Worm (Caenorhabditis elegans) whole organism, L3 larva: ENCODE results near the gene inx-5.

Experiments used
- ceh-16 ChIP-seq: sonication (generic microtip); optimal IDR thresholded peaks from 2 replicates; lab custom pipeline; 2017; ENCODE audit warnings: missing biosample characterization, missing genetic modification characterization
- daf-12 ChIP-seq: fragments of 150-350 bp; optimal IDR thresholded peaks from 2 replicates; lab custom pipeline; 2014; ENCODE audit warnings: missing biosample characterization, missing genetic modification reagents, missing genetic modification characterization
- egl-27 ChIP-seq: sonication (generic microtip); optimal IDR thresholded peaks from 4 replicates; lab custom pipeline; 2017; ENCODE audit warnings: missing biosample characterization, missing genetic modification reagents, missing genetic modification characterization
- elt-2 ChIP-seq: sonication (generic microtip); optimal IDR thresholded peaks from 2 replicates; lab custom pipeline; 2016; ENCODE audit warnings: missing genetic modification reagents, mild to moderate bottlenecking, missing genetic modification characterization, missing compliant biosample characterization
- fkh-10 ChIP-seq: sonication (generic microtip); optimal IDR thresholded peaks from 2 replicates; lab custom pipeline; 2017; ENCODE audit warnings: missing biosample characterization, missing genetic modification reagents, missing genetic modification characterization
- lin-39 ChIP-seq: fragments of 150-350 bp; optimal IDR thresholded peaks from 2 replicates; lab custom pipeline; 2018; ENCODE audit warnings: missing biosample characterization, missing genetic modification reagents, missing genetic modification characterization
- nhr-11 ChIP-seq: fragments of 150-350 bp; optimal IDR thresholded peaks from 2 replicates; lab custom pipeline; 2014; ENCODE audit warnings: missing biosample characterization, missing genetic modification characterization
- pha-4 ChIP-seq: fragments of 150-350 bp; optimal IDR thresholded peaks from 2 replicates; lab custom pipeline; 2014; ENCODE audit warnings: missing biosample characterization, missing genetic modification reagents, missing genetic modification characterization
- pqm-1 ChIP-seq: fragments of 150-350 bp; optimal IDR thresholded peaks from 2 replicates; lab custom pipeline; 2017; ENCODE audit warnings: missing biosample characterization, missing genetic modification characterization, inconsistent platforms
- sea-2 ChIP-seq: fragments of 150-350 bp; sonication (generic microtip); optimal IDR thresholded peaks from 4 replicates; lab custom pipeline; 2014; ENCODE audit warnings: missing biosample characterization, missing genetic modification reagents, missing genetic modification characterization
- skn-1 ChIP-seq: fragments of 150-350 bp; optimal IDR thresholded peaks from 2 replicates; lab custom pipeline; 2014; ENCODE audit warnings: missing biosample characterization, missing genetic modification characterization
- unc-62 ChIP-seq: fragments of 150-350 bp; sonication (generic microtip); optimal IDR thresholded peaks from 4 replicates; lab custom pipeline; 2014; ENCODE audit warnings: missing biosample characterization, missing genetic modification reagents, missing genetic modification characterization
- ztf-4 ChIP-seq: fragments of 150-350 bp; optimal IDR thresholded peaks from 2 replicates; lab custom pipeline; 2014; ENCODE audit warnings: missing biosample characterization, missing genetic modification characterization

- no peak for TF ChIP-seq ceh-16
- no peak for TF ChIP-seq fkh-10 (GFP tag; lab: Kevin White, UChicago)
- TF ChIP-seq sea-2 (GFP tag; lab: Kevin White, UChicago), result no peak
- no peak for TF ChIP-seq egl-27 (tag; lab: Kevin White, UChicago)
- TF ChIP-seq skn-1 (tag; lab: Kevin White, UChicago), result no peak
- no peak for TF ChIP-seq daf-12
- TF ChIP-seq lin-39 (tag; lab: Kevin White, UChicago), result no peak
- TF ChIP-seq pqm-1, result no peak
- TF ChIP-seq elt-2 (tag; lab: Kevin White, UChicago), result no peak
- TF ChIP-seq pha-4 (tag; lab: Kevin White, UChicago), result no peak
- TF ChIP-seq unc-62 (GFP tag; lab: Kevin White, UChicago), result no peak
- no peak for TF ChIP-seq nhr-11 (tag; lab: Kevin White, UChicago)
- TF ChIP-seq ztf-4 (tag; lab: Kevin White, UChicago), result no peak
Measured at ce11 chrX:8310747-8311146, 8.5 kb upstream of the inx-5 start.
